Fruit fly (Drosophila melanogaster): Measurements from ENCODE around the gene mtrm.

mtrm gene

DNA sequence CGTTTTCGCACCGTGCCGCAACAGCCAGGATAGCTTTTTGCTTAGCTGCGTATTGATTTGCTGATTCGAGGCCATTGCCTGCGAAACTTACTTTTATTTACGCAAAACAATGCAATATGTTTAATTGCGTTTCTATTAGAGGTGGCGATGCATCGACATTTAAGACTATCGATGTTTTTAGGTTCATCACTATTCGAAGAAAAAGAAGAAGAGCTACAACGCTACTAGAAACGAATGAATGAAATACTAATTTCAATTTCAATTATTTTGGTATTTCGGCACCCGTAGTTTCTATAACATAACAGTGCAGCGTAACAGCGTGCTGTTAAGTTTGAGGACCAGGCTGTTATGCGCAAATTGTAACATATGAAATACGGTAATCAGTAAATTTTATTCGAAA, 7.7 kb upstream of the mtrm start, which contains the start of the genes Tpt, mkg-p and CG13667 (continued):
- TF ChIP-seq ewg (GFP tag; optimal IDR thresholded peaks at IDR 0.05) (no peak), CG13624 (GFP tag; optimal IDR thresholded peaks at IDR 0.05) (peak; percentile 58), dpn (GFP tag; optimal IDR thresholded peaks at IDR 0.05) (peak in 1 of 2 experiments; percentile 26), Sox100B (GFP tag; optimal IDR thresholded peaks at IDR 0.05) (no peak), chm (GFP tag; IDR thresholded peaks at IDR 0.05) (no peak), tx (GFP tag; optimal IDR thresholded peaks at IDR 0.05) (no peak), CG11560 (tag; IDR thresholded peaks at IDR 0.05) (peak; percentile 72; the same call in 1 of the 3 replicates), mirr (GFP tag; optimal IDR thresholded peaks at IDR 0.05) (no peak), CG34422 (GFP tag; IDR thresholded peaks at IDR 0.05) (0 out of 3 replicates have a peak, but pooled peaks have one; percentile 31), Dbx (GFP tag; IDR thresholded peaks at IDR 0.05) (no peak), grau (tag; optimal IDR thresholded peaks at IDR 0.05) (no peak), seq (GFP tag; IDR thresholded peaks at IDR 0.05) (no peak), D (optimal IDR thresholded peaks at IDR 0.05) (no peak), D (GFP tag; optimal IDR thresholded peaks at IDR 0.05) (no peak), CG30020 (tag; optimal IDR thresholded peaks at IDR 0.05) (peak; percentile 74), fru (optimal IDR thresholded peaks at IDR 0.05) (no peak), CG15696 (tag; optimal IDR thresholded peaks at IDR 0.05) (no peak), Abd-B (GFP tag; optimal IDR thresholded peaks at IDR 0.05) (peak; percentile 26), CG12659 (GFP tag; optimal IDR thresholded peaks at IDR 0.05) (peak; percentile 82), CG1832 (GFP tag; optimal IDR thresholded peaks at IDR 0.05) (no peak), tgo (GFP tag; IDR thresholded peaks at IDR 0.05) (no peak), shn (GFP tag; optimal IDR thresholded peaks at IDR 0.05) (no peak), CG1024 (GFP tag; IDR thresholded peaks at IDR 0.05) (no peak), CG6791 (GFP tag; IDR thresholded peaks at IDR 0.05; ENCODE audit: partially characterized antibody) (peak; percentile 79), eyg (GFP tag; optimal IDR thresholded peaks at IDR 0.05) (no peak), CG1603 (tag; optimal IDR thresholded peaks at IDR 0.05) (peak; percentile 97), Dek (tag; optimal IDR thresholded peaks at IDR 0.05) (no peak), otp (GFP tag; IDR thresholded peaks at IDR 0.05) (no peak), Lim3 (GFP tag; IDR thresholded peaks at IDR 0.05) (no peak), Mrtf (GFP tag; IDR thresholded peaks at IDR 0.05) (no peak), CG3838 (GFP tag; optimal IDR thresholded peaks at IDR 0.05) (no peak), cato (GFP tag; optimal IDR thresholded peaks at IDR 0.05; ENCODE audit: borderline replicate concordance) (no peak), Dad (GFP tag; optimal IDR thresholded peaks at IDR 0.05) (no peak), danr (GFP tag; IDR thresholded peaks at IDR 0.05) (no peak), Myb (GFP tag; optimal IDR thresholded peaks at IDR 0.05) (peak; percentile 33), nerfin-2 (GFP tag; IDR thresholded peaks at IDR 0.05; ENCODE audit: partially characterized antibody) (no peak; the same call in 1 of the 2 replicates), Spps (tag; optimal IDR thresholded peaks at IDR 0.05) (no peak), pita (GFP tag; optimal IDR thresholded peaks at IDR 0.05) (no peak), C15 (GFP tag; IDR thresholded peaks at IDR 0.05) (no peak), CG14050 (GFP tag; IDR thresholded peaks at IDR 0.05) (no peak), tap (tag; optimal IDR thresholded peaks at IDR 0.05) (no peak), CG3726 (GFP tag; IDR thresholded peaks at IDR 0.05) (no peak), CG2199 (GFP tag; IDR thresholded peaks at IDR 0.05) (no peak), tio (GFP tag; optimal IDR thresholded peaks at IDR 0.05) (no peak), mld (GFP tag; IDR thresholded peaks at IDR 0.05; ENCODE audit: partially characterized antibody) (peak; percentile 82; the same call in 2 of the 3 replicates), CG17612 (GFP tag; IDR thresholded peaks at IDR 0.05) (no peak), Blimp-1 (GFP tag; optimal IDR thresholded peaks at IDR 0.05) (no peak), CG11398 (GFP tag; optimal IDR thresholded peaks at IDR 0.05) (no peak), CG3995 (GFP tag; optimal IDR thresholded peaks at IDR 0.05) (peak; percentile 31), lmd (GFP tag; IDR thresholded peaks at IDR 0.05) (no peak), sug (tag; optimal IDR thresholded peaks at IDR 0.05) (no peak), Gsc (GFP tag; IDR thresholded peaks at IDR 0.05) (no peak), CG2875 (GFP tag; optimal IDR thresholded peaks at IDR 0.05) (no peak)
